Worm (Caenorhabditis elegans): ENCODE measurements around the gene mask-1.

DNA sequence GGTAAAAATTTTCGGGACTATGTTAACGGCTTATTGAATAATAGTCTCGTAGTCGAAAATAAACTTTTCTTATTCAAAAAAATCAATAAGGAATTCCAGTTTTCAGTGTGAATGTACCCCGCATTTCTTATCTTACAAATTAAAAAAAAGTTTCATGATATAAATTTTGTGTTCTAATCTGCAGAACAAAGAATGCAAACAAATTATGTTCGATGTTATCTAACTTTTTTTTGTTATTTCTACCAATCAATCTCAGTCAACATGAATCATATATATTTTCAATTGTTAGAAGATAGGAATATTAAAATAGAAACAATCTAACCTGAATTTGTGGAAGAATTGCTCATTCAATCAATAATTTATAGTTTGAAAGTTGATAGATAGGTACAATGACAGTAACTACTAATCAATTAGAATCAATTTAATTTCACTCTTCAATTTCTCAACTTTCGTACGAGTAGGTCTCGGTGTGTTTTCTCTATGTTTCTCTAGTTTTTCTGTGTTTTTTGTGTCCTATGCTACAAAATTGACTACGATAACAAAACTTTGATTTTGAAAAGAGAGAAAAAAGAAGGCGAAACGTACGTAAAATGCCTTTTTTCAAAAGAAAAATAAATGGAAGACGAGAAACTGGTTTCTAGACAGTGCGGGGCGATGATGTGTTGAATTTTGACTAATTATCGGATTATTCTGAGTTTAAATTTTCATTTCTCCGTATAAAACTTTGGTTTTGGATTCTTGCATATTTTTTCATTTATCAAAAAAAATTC, 24.6 kb upstream of the mask-1 start, which contains the start of the genes unc-43 and Y43C5B.3:
- TF ChIP-seq ztf-4 (tag; optimal IDR thresholded peaks at IDR 0.05) (no peak), unc-62 (GFP tag; optimal IDR thresholded peaks at IDR 0.05) (no peak), elt-2 (tag; optimal IDR thresholded peaks at IDR 0.05) (peak; percentile 84)
